Worm (Caenorhabditis elegans) whole organism, L1 larva: ENCODE measurements around the gene C33D9.13.

Source experiments
- C16A3.4 ChIP-seq: fragments of 150-350 bp; optimal IDR thresholded peaks from 2 replicates; lab custom pipeline; 2014; ENCODE audit warnings: missing biosample characterization, missing genetic modification characterization
- aly-2 ChIP-seq: fragments of 150-350 bp; optimal IDR thresholded peaks from 2 replicates; lab custom pipeline; 2014; ENCODE audit warnings: missing biosample characterization, missing genetic modification characterization
- blmp-1 ChIP-seq: fragments of 150-350 bp; optimal IDR thresholded peaks from 2 replicates; lab custom pipeline; 2014; ENCODE audit warnings: missing biosample characterization, missing genetic modification characterization
- ceh-63 ChIP-seq: fragments of 200-800 bp; sonication (Bioruptor generic); optimal IDR thresholded peaks from 2 replicates; lab custom pipeline; 2018; ENCODE audit warnings: mild to moderate bottlenecking, missing genetic modification characterization, missing compliant biosample characterization
- ceh-82 ChIP-seq, 3 experiments: fragments of 150-350 bp in 1 of 3; sonication (generic microtip) in 2 of 3; optimal IDR thresholded peaks; 2 replicates each; lab custom pipeline; 2014 to 2017; ENCODE audit warnings: missing biosample characterization in 3 of 3, missing genetic modification characterization in 3 of 3
- ceh-88 ChIP-seq: fragments of 200-800 bp; sonication (Bioruptor generic); IDR thresholded peaks from 2 replicates; pipeline ENCODE4 v1.3.6; 2022; ENCODE audit warnings: missing genetic modification characterization, missing compliant biosample characterization
- ces-1 ChIP-seq: fragments of 150-350 bp; optimal IDR thresholded peaks from 2 replicates; lab custom pipeline; 2014; ENCODE audit warnings: missing biosample characterization, missing genetic modification reagents, missing genetic modification characterization
- dpl-1 ChIP-seq, 3 experiments: fragments of 150-350 bp in 2 of 3; sonication (generic microtip) in 1 of 3; optimal IDR thresholded peaks; 2 replicates each; lab custom pipeline; 2014 to 2017; ENCODE audit warnings: missing biosample characterization in 3 of 3, missing genetic modification characterization in 3 of 3, missing genetic modification reagents in 3 of 3
- dsc-1 ChIP-seq: sonication (generic microtip); optimal IDR thresholded peaks from 2 replicates; lab custom pipeline; 2016; ENCODE audit warnings: mild to moderate bottlenecking, missing genetic modification characterization, missing compliant biosample characterization
- efl-3 ChIP-seq: fragments of 200-800 bp; sonication (Bioruptor generic); optimal IDR thresholded peaks from 2 replicates; lab custom pipeline; 2018; ENCODE audit warnings: mild to moderate bottlenecking, missing genetic modification characterization, missing compliant biosample characterization
- egl-27 ChIP-seq, 2 experiments: fragments of 150-350 bp in 1 of 2; sonication (generic microtip); optimal IDR thresholded peaks; 3 replicates each; lab custom pipeline; 2017 to 2018; ENCODE audit warnings: missing biosample characterization in 2 of 2, missing genetic modification characterization in 2 of 2, missing genetic modification reagents in 2 of 2
- fos-1 ChIP-seq: fragments of 150-350 bp; optimal IDR thresholded peaks from 2 replicates; lab custom pipeline; 2014; ENCODE audit warnings: missing biosample characterization, missing genetic modification characterization
- grh-1 ChIP-seq: fragments of 200-800 bp; sonication (Bioruptor generic); IDR thresholded peaks from 2 replicates; pipeline ENCODE4 v1.3.6; 2022; ENCODE audit warnings: missing genetic modification reagents, missing genetic modification characterization, missing compliant biosample characterization
- hlh-17 ChIP-seq: fragments of 200-800 bp; sonication (Bioruptor generic); optimal IDR thresholded peaks from 2 replicates; lab custom pipeline; 2018; ENCODE audit warnings: missing genetic modification characterization, mild to moderate bottlenecking, missing compliant biosample characterization, moderate library complexity, borderline replicate concordance
- isw-1 ChIP-seq: fragments of 200-800 bp; sonication (Bioruptor generic); IDR thresholded peaks from 2 replicates; pipeline ENCODE4 v1.3.6; 2022; ENCODE audit warnings: missing genetic modification characterization, missing compliant biosample characterization
- jun-1 ChIP-seq: fragments of 150-350 bp; optimal IDR thresholded peaks from 2 replicates; lab custom pipeline; 2014; ENCODE audit warnings: missing biosample characterization, missing genetic modification reagents, missing genetic modification characterization
- lin-13 ChIP-seq: fragments of 150-350 bp; optimal IDR thresholded peaks from 2 replicates; lab custom pipeline; 2014; ENCODE audit warnings: missing biosample characterization, missing genetic modification reagents, missing genetic modification characterization
- lin-14 ChIP-seq: fragments of 200-800 bp; sonication (Bioruptor generic); optimal IDR thresholded peaks from 2 replicates; lab custom pipeline; 2018; ENCODE audit warnings: mild to moderate bottlenecking, missing genetic modification characterization, moderate library complexity, missing compliant biosample characterization
- lin-35 ChIP-seq, 2 experiments: fragments of 150-350 bp; optimal IDR thresholded peaks; 2 replicates each; lab custom pipeline; 2014; ENCODE audit warnings: missing biosample characterization in 2 of 2, missing genetic modification characterization in 2 of 2, missing genetic modification reagents in 2 of 2
- lir-3 ChIP-seq: sonication (generic microtip); optimal IDR thresholded peaks from 2 replicates; lab custom pipeline; 2016; ENCODE audit warnings: mild to moderate bottlenecking, missing genetic modification characterization, moderate library complexity, missing compliant biosample characterization; ENCODE audit not compliant: poor library complexity
- lsy-2 ChIP-seq, 2 experiments: fragments of 150-350 bp; optimal IDR thresholded peaks; 2 replicates each; lab custom pipeline; 2014; ENCODE audit warnings: missing biosample characterization in 2 of 2, missing genetic modification characterization in 2 of 2
- mab-9 ChIP-seq: fragments of 200-800 bp; sonication (Bioruptor generic); IDR thresholded peaks from 2 replicates; pipeline ENCODE4 v1.3.6; 2022; ENCODE audit warnings: missing genetic modification reagents, missing genetic modification characterization, missing compliant biosample characterization
- mep-1 ChIP-seq: fragments of 150-350 bp; optimal IDR thresholded peaks from 2 replicates; lab custom pipeline; 2014; ENCODE audit warnings: missing biosample characterization, missing genetic modification characterization
- nhr-11 ChIP-seq: fragments of 150-350 bp; optimal IDR thresholded peaks from 2 replicates; lab custom pipeline; 2014; ENCODE audit warnings: missing biosample characterization, missing genetic modification characterization
- nhr-19 ChIP-seq: fragments of 200-800 bp; sonication (Bioruptor generic); conservative IDR thresholded peaks from 2 replicates; pipeline ENCODE4 v1.3.6; 2022; ENCODE audit warnings: missing genetic modification characterization, missing compliant biosample characterization
- nhr-47 ChIP-seq: sonication (generic microtip); optimal IDR thresholded peaks from 2 replicates; lab custom pipeline; 2016; ENCODE audit warnings: mild to moderate bottlenecking, missing genetic modification characterization, moderate library complexity, missing compliant biosample characterization
- nhr-71 ChIP-seq: sonication (generic microtip); optimal IDR thresholded peaks from 2 replicates; lab custom pipeline; 2016; ENCODE audit warnings: mild to moderate bottlenecking, missing genetic modification characterization, moderate library complexity, missing compliant biosample characterization
- nhr-77 ChIP-seq: fragments of 150-350 bp; optimal IDR thresholded peaks from 2 replicates; lab custom pipeline; 2014; ENCODE audit warnings: missing biosample characterization, missing genetic modification characterization
- nhr-90 ChIP-seq: sonication (generic microtip); optimal IDR thresholded peaks from 2 replicates; lab custom pipeline; 2016; ENCODE audit warnings: mild to moderate bottlenecking, missing genetic modification characterization, missing compliant biosample characterization; ENCODE audit not compliant: poor library complexity
- rnt-1 ChIP-seq: sonication (generic microtip); optimal IDR thresholded peaks from 2 replicates; lab custom pipeline; 2016; ENCODE audit warnings: mild to moderate bottlenecking, missing genetic modification characterization, moderate library complexity, missing compliant biosample characterization
- skn-1 ChIP-seq: fragments of 150-350 bp; optimal IDR thresholded peaks from 2 replicates; lab custom pipeline; 2014; ENCODE audit warnings: missing biosample characterization, missing genetic modification characterization
- snpc-4 ChIP-seq: fragments of 150-350 bp; optimal IDR thresholded peaks from 2 replicates; lab custom pipeline; 2014; ENCODE audit warnings: missing biosample characterization, missing genetic modification characterization
- sup-37 ChIP-seq: fragments of 200-800 bp; sonication (Bioruptor generic); optimal IDR thresholded peaks from 2 replicates; lab custom pipeline; 2018; ENCODE audit warnings: mild to moderate bottlenecking, missing genetic modification characterization, missing compliant biosample characterization
- swsn-7 ChIP-seq: sonication (generic microtip); optimal IDR thresholded peaks from 2 replicates; lab custom pipeline; 2016; ENCODE audit warnings: missing genetic modification characterization, missing compliant biosample characterization
- tbx-2 ChIP-seq: sonication (generic microtip); optimal IDR thresholded peaks from 2 replicates; lab custom pipeline; 2016; ENCODE audit warnings: missing genetic modification characterization, missing compliant biosample characterization
- unc-30 ChIP-seq: sonication (generic microtip); optimal IDR thresholded peaks from 2 replicates; lab custom pipeline; 2017; ENCODE audit warnings: missing biosample characterization, missing genetic modification characterization
- unc-86 ChIP-seq: sonication (generic microtip); optimal IDR thresholded peaks from 2 replicates; lab custom pipeline; 2016; ENCODE audit warnings: missing genetic modification characterization, missing compliant biosample characterization
- unc-98 ChIP-seq: fragments of 200-800 bp; sonication (Bioruptor generic); IDR thresholded peaks from 2 replicates; pipeline ENCODE4 v1.3.6; 2022; ENCODE audit warnings: missing genetic modification characterization, missing compliant biosample characterization
- xbp-1 ChIP-seq: sonication (generic microtip); optimal IDR thresholded peaks from 2 replicates; lab custom pipeline; 2016; ENCODE audit warnings: missing genetic modification characterization, missing compliant biosample characterization
- zip-4 ChIP-seq: fragments of 200-800 bp; sonication (Bioruptor generic); optimal IDR thresholded peaks from 2 replicates; lab custom pipeline; 2018; ENCODE audit warnings: mild to moderate bottlenecking, missing genetic modification characterization, moderate library complexity, missing compliant biosample characterization
- ztf-11 ChIP-seq, 2 experiments: sonication (generic microtip); optimal IDR thresholded peaks; 2 replicates each; lab custom pipeline; 2016 to 2017; ENCODE audit warnings: missing genetic modification characterization in 2 of 2, missing biosample characterization in 1 of 2, missing compliant biosample characterization in 1 of 2

C33D9.13 gene

DNA sequence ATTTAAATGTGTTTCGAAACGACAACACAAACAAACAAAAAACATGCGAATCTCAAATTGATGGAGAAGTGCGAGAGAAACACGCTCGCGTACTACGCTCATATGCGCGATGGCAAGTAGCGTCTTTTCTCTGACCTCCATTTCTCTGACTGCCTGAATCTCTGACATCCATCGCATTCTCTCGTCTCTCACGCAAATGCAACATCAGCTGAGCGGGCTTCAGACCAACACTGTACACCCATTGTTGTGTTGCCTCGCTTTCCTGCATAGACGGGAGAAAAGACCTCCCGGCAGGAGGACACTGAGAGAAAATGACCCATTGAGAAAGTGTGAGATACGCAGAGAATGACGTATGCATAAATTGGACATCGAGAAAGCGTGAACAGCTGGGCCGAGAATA is 2.9 kb downstream of the C33D9.13 start (continued):
- TF ChIP-seq lin-13 (GFP tag; lab: Kevin White, UChicago) (peak; percentile 39), skn-1 (tag; lab: Kevin White, UChicago) (peak; percentile 49), hlh-17 (no peak), isw-1 (GFP tag; lab: Robert Waterston, UW) (peak; percentile 15; the same call in 1 of the 2 replicates), sup-37 (GFP tag; lab: Kevin White, UChicago) (no peak), unc-30 (tag; lab: Kevin White, UChicago) (no peak), ceh-63 (GFP tag; lab: Kevin White, UChicago) (no peak), ces-1 (GFP tag; lab: Kevin White, UChicago) (no peak), aly-2 (tag; lab: Kevin White, UChicago) (no peak), swsn-7 (tag; lab: Kevin White, UChicago) (peak; percentile 56), ceh-88 (GFP tag; lab: Robert Waterston, UW) (no peak), lsy-2 (tag; optimal IDR thresholded peaks at IDR 0.05; lab: Kevin White, UChicago) (peak; percentile 71 to 83), nhr-71 (peak; percentile 86), fos-1 (tag; lab: Kevin White, UChicago) (no peak), nhr-47 (tag; lab: Kevin White, UChicago) (peak; percentile 68), efl-3 (no peak), lin-35 (GFP tag; optimal IDR thresholded peaks at IDR 0.05; lab: Kevin White, UChicago) (peak; percentile 52 to 83), mab-9 (GFP tag; lab: Robert Waterston, UW) (no peak), mep-1 (tag; lab: Kevin White, UChicago) (peak; percentile 80), unc-98 (GFP tag; lab: Robert Waterston, UW) (no peak), nhr-19 (peak; percentile 62), ztf-11 (tag; optimal IDR thresholded peaks at IDR 0.05; lab: Kevin White, UChicago) (peak in 1 of 2 experiments; percentile 31), blmp-1 (tag; lab: Kevin White, UChicago) (peak; percentile 95), C16A3.4 (peak; percentile 83), egl-27 (tag; optimal IDR thresholded peaks at IDR 0.05; lab: Kevin White, UChicago) (peak; percentile 28 to 56), dsc-1 (tag; lab: Kevin White, UChicago) (peak; percentile 27), dpl-1 (GFP tag; optimal IDR thresholded peaks at IDR 0.05; lab: Kevin White, UChicago) (peak; percentile 40 to 59 (median 53)), jun-1 (tag; lab: Kevin White, UChicago) (peak; percentile 75), xbp-1 (peak; percentile 61), zip-4 (GFP tag; lab: Kevin White, UChicago) (no peak), nhr-11 (no peak), lir-3 (tag; lab: Kevin White, UChicago) (peak; percentile 30), ceh-82 (tag; optimal IDR thresholded peaks at IDR 0.05; lab: Kevin White, UChicago) (peak; percentile 7 to 70 (median 18)), snpc-4 (tag; lab: Kevin White, UChicago) (peak; percentile 23), tbx-2 (peak; percentile 58), nhr-77 (tag; lab: Kevin White, UChicago) (peak; percentile 75), rnt-1 (tag; lab: Kevin White, UChicago) (peak; percentile 62), nhr-90 (tag; lab: Kevin White, UChicago) (peak; percentile 63), unc-86 (tag; lab: Kevin White, UChicago) (peak; percentile 49), grh-1 (GFP tag; lab: Robert Waterston, UW) (no peak)
- TF ChIP-seq, all 84 proteins: peak for 39

DNA sequence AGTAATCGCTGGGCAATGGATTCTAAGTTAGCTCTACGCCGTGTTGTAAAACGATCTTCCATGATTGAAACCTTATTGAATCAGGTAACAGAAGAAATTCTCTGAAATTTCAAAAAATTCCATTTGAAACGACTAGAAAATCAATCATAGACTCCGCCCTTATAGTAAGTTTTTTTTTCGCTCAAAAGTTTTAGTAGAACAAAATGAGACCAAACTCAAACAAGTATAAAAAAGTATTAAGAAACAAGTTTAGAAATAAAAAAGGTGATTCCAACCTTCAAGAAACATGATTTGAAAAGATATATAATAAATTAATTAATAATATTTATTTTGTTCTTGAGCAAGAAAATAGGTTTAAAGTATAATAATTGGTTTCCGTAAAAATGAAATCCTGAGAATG is 7.0 kb downstream of the C33D9.13 start, which contains the start of gene C33D9.6:
Gene C33D9.6 (minus strand): TSS at position 101 of the 400 bp plus-strand sequence.
- TF ChIP-seq hlh-17 (no peak), lin-35 (GFP tag; optimal IDR thresholded peaks at IDR 0.05; lab: Kevin White, UChicago) (no peak), lin-14 (GFP tag; lab: Kevin White, UChicago) (no peak)
